Worm (Caenorhabditis elegans): ENCODE results near the gene clec-2.

ce11 chrII:3036344-3036743 is 13.1 kb upstream of the clec-2 start:
- TF ChIP-seq klf-2 (GFP tag; conservative IDR thresholded peaks at IDR 0.05) (no peak), ref-1 (GFP tag; conservative IDR thresholded peaks at IDR 0.05) (no peak), med-1 (GFP tag; optimal IDR thresholded peaks at IDR 0.05; ENCODE audit: insufficient read depth) (no peak), ztf-29 (GFP tag; IDR thresholded peaks at IDR 0.05) (no peak), T22C8.4 (GFP tag; IDR thresholded peaks at IDR 0.05) (no peak), flt-1 (GFP tag; IDR thresholded peaks at IDR 0.05) (no peak), cog-1 (tag; optimal IDR thresholded peaks at IDR 0.05) (no peak), ztf-23 (GFP tag; IDR thresholded peaks at IDR 0.05) (no peak)

All from whole organism, midembryonic.